Worm (Caenorhabditis elegans): Measurements from ENCODE around the gene mig-23.

Gene mig-23

DNA sequence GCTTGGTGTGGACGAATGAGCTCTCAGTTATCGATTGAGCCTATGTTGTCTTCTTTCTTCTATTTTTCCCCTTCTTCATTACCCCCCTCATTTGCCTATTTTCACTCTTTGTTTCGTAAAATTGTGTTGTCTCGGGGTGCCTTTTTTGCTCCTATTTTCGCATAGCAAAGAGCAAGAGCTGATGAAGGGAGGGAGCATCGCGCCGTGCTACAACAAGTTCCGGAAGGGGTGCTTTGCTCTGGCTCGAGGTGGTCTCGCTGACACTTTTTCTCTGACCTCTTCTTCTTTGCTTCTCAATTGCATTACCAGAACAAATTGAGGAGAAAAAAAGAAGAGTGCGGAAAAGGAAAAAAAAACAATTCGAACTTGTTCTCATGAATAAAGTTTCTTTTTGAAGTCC, 52.7 kb downstream of the mig-23 start:
- TF ChIP-seq nhr-27 (tag; optimal IDR thresholded peaks at IDR 0.05) (no peak), F39B2.1 (GFP tag; IDR thresholded peaks at IDR 0.05) (no peak), zfh-2 (GFP tag; conservative IDR thresholded peaks at IDR 0.05) (peak; percentile 70)
